Worm (Caenorhabditis elegans): ENCODE results near the gene C33H5.16.
A peak's percentile ranks its signal among the peaks of the same experiment; 100 is the strongest.

Gene C33H5.16

DNA sequence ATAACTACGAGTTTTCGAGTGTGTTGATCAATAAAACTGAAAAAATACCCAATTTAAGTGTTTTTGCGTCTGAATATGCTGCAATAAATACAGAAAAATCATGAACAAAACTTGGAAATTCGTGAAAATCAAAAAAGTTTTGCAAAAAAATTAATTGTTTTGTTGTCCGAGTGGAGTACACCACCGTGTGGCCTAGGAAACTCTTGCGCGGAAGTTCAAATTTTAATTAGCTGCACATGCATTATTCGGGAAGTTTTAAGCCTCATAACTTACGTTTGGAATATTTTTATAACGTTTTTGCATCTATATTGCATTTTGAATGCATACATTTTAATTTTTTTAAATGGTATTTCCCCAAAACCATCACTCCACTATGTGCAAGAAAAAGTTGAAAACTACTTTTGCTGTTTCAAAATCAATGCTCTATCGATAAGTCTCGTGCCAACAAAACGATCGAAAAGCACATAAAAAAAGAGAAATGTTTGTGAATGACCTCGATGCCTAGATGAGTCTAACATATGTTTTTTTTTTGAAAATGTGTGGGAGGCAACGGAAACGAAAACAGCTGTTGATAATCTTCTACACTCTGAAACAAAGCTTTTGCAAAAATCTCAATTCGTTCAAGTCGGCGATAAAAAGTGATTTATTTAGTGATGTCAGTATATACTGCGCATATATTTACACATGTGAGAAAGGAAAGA, 13.4 kb upstream of the C33H5.16 start (continued):
- TF ChIP-seq mxl-1 (tag; optimal IDR thresholded peaks at IDR 0.05) (no peak), madf-6 (GFP tag; IDR thresholded peaks at IDR 0.05) (no peak; the same call in 1 of the 2 replicates), madf-3 (GFP tag; IDR thresholded peaks at IDR 0.05) (0 out of 2 replicates have a peak, but pooled peaks have one; percentile 2), ZK185.1 (tag; optimal IDR thresholded peaks at IDR 0.05; ENCODE audit: poor library complexity, severe bottlenecking) (peak; percentile 41), let-607 (tag; optimal IDR thresholded peaks at IDR 0.05) (peak in 1 of 2 experiments; percentile 5), snpc-3.4 (tag; optimal IDR thresholded peaks at IDR 0.05) (no peak), lin-54 (GFP tag; optimal IDR thresholded peaks at IDR 0.05) (peak; percentile 89), hmg-20 (GFP tag; IDR thresholded peaks at IDR 0.05) (peak; percentile 40; the same call in 1 of the 2 replicates), Y56A3A.18 (GFP tag; IDR thresholded peaks at IDR 0.05) (no peak), nfya-2 (GFP tag; IDR thresholded peaks at IDR 0.05) (no peak), him-1 (tag; optimal IDR thresholded peaks at IDR 0.05) (peak; percentile 36), ztf-26 (tag; optimal IDR thresholded peaks at IDR 0.05) (no peak), egl-44 (GFP tag; IDR thresholded peaks at IDR 0.05) (no peak), unc-130 (GFP tag; optimal IDR thresholded peaks at IDR 0.05) (peak; percentile 17), F52B5.7 (tag; optimal IDR thresholded peaks at IDR 0.05) (no peak), lsl-1 (GFP tag; optimal IDR thresholded peaks at IDR 0.05) (peak; percentile 39), F39B2.1 (GFP tag; IDR thresholded peaks at IDR 0.05) (no peak), snpc-1.3 (tag; optimal IDR thresholded peaks at IDR 0.05; ENCODE audit: insufficient read depth) (no peak), unc-62 (GFP tag; optimal IDR thresholded peaks at IDR 0.05) (no peak), F57A8.1 (GFP tag; optimal IDR thresholded peaks at IDR 0.05) (no peak), snpc-4 (GFP tag; optimal IDR thresholded peaks at IDR 0.05) (no peak), snpc-4 (tag; optimal IDR thresholded peaks at IDR 0.05) (peak in 1 of 4 experiments; percentile 3), hsf-1 (GFP tag; IDR thresholded peaks at IDR 0.05) (no peak), snpc-1.1 (tag; optimal IDR thresholded peaks at IDR 0.05; ENCODE audit: insufficient read depth) (no peak), B0261.1 (tag; optimal IDR thresholded peaks at IDR 0.05) (no peak), efl-1 (GFP tag; optimal IDR thresholded peaks at IDR 0.05) (peak; percentile 59), gei-17 (GFP tag; optimal IDR thresholded peaks at IDR 0.05) (no peak), Y53F4B.3 (GFP tag; IDR thresholded peaks at IDR 0.05) (no peak), lir-1 (GFP tag; conservative IDR thresholded peaks at IDR 0.05) (no peak), bed-1 (GFP tag; IDR thresholded peaks at IDR 0.05) (no peak), Y67H2A.10 (GFP tag; conservative IDR thresholded peaks at IDR 0.05) (no peak), Y79H2A.3 (GFP tag; conservative IDR thresholded peaks at IDR 0.05) (no peak), nfya-1 (tag; optimal IDR thresholded peaks at IDR 0.05; ENCODE audit: borderline replicate concordance, insufficient read depth) (no peak)

DNA sequence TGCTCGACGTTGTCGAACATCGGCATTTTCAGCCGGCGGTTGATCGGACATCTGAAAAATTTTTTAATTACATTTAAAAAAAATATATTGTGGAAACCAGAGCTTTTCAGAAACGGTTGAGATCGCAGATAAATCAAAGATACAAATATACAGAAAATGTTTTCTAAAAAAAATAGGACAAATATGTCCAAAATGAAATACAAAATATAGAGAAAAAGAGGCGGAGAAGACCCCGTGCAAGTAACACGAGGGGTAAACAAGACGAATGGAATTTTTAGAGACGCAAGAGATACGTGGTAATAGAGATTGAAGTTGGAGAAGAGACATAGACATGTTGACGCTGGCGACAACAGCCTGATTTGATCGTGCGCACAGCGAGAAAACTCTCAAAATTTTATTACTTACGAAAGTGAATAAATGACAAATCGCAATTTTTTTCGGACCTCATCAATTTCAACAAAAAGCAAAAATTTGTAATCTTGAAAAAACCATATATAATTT, 12.6 kb upstream of the C33H5.16 start, which contains the start of gene cdgs-1:
TSS of gene cdgs-1 (minus strand) at position 51 of the 501 bp plus-strand sequence.
- TF ChIP-seq nhr-80 (tag; optimal IDR thresholded peaks at IDR 0.05) (peak; percentile 18), hmg-1.2 (GFP tag; IDR thresholded peaks at IDR 0.05) (peak; percentile 87; the same call in 1 of the 2 replicates), ceh-100 (GFP tag; IDR thresholded peaks at IDR 0.05) (no peak), mel-28 (tag; optimal IDR thresholded peaks at IDR 0.05; ENCODE audit: borderline replicate concordance) (no peak), cebp-1 (GFP tag; IDR thresholded peaks at IDR 0.05) (no peak), cebp-1 (tag; optimal IDR thresholded peaks at IDR 0.05) (peak; percentile 60), repo-1 (tag; optimal IDR thresholded peaks at IDR 0.05) (no peak), unc-130 (GFP tag; optimal IDR thresholded peaks at IDR 0.05) (no peak), ceh-40 (GFP tag; IDR thresholded peaks at IDR 0.05) (no peak), snpc-4 (GFP tag; optimal IDR thresholded peaks at IDR 0.05) (no peak), snpc-4 (tag; optimal IDR thresholded peaks at IDR 0.05) (peak in 1 of 4 experiments; percentile 17), athp-1 (tag; optimal IDR thresholded peaks at IDR 0.05) (no peak), pha-4 (tag; optimal IDR thresholded peaks at IDR 0.05) (no peak), attf-5 (GFP tag; optimal IDR thresholded peaks at IDR 0.05) (peak; percentile 51), unc-62 (GFP tag; optimal IDR thresholded peaks at IDR 0.05) (no peak), akir-1 (GFP tag; optimal IDR thresholded peaks at IDR 0.05) (no peak), K12H6.12 (tag; optimal IDR thresholded peaks at IDR 0.05) (peak; percentile 4), tbp1 (GFP tag; optimal IDR thresholded peaks at IDR 0.05) (peak; percentile 29)
